Worm (Caenorhabditis elegans): Measurements from ENCODE around the gene srg-11.

The srg-11 gene

DNA sequence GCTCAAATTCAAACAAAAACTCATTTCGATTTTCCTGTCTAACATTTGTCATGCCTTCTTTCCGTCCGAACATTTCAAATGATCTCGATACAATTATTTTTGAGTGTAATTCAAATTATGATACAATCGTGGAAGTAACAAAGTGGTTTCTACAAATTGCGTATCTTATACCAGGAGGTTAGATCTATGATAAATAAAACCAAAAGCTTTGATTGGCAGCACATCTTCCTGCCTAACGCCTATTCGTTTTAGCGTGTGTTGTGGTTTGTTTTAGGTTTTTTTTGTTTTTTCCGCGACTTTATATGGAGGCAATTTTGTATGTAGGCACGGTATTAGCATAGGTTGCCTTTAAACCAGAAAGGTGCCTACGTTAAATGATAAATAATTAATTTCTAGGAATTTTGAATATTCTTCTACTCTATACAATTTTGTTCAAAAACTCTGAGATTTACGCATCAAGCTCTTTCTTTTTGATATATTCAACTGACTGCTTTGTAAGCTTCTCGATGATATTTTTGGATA lies at the start of gene srg-11:
Gene srg-11 (plus strand): TSS at position 51 of the 522 bp plus-strand sequence.
- TF ChIP-seq nhr-111 (GFP tag; optimal IDR thresholded peaks at IDR 0.05) = no peak
- TF ChIP-seq aha-1 (tag) = peak; percentile 97
- TF ChIP-seq ceh-28 (tag; optimal IDR thresholded peaks at IDR 0.05) = no peak

DNA sequence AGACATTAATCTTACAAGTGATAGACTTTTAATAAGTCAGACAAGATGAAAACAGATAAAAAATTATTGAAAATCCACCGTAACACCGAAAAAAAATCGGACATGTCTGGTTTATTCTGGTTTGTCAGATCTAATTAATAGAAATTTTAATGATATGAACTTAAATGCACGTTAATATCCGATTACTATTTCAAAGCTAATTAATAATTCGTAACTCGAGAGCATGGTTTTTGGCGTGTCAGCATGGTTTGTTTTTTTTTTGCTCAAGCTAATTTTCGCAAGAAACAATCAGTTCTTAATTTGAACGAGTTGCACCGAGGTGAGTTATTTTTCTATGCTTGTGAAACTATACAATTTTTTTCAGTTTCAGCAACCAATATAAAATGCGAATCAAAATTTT lies 44.9 kb upstream of the srg-11 start, which contains the start of gene clec-153:
Gene clec-153 (plus strand): TSS at position 301 of the 400 bp plus-strand sequence.
- no peak for TF ChIP-seq ZK546.5 (tag; optimal IDR thresholded peaks at IDR 0.05)
- no peak for TF ChIP-seq attf-4 (tag; optimal IDR thresholded peaks at IDR 0.05)
- no peak for TF ChIP-seq vab-7 (GFP tag; IDR thresholded peaks at IDR 0.05)
- TF ChIP-seq lsy-2 (tag; optimal IDR thresholded peaks at IDR 0.05) = no peak
- no peak for TF ChIP-seq ceh-62 (tag; optimal IDR thresholded peaks at IDR 0.05)
- no peak for TF ChIP-seq saeg-2 (GFP tag; IDR thresholded peaks at IDR 0.05)
- no peak for TF ChIP-seq tag-97 (GFP tag; IDR thresholded peaks at IDR 0.05)

DNA sequence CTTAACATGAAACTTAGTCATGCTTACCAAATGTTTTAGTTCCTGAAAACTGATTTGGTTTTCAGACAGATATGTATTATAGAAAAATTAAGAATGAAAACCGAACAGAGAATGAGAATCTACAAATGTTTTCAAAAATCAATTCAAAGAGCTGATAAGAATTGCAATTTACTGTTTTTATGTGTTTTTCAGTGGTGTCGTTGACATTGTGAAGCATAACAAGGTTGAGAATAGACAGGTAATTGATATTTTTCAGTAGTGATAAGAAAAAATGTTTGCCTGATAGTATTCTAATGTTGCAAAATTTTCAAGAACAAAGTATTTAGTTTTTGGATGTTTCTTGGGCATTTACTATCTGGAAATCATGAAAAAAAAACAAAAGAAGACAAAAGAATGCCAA lies 36.6 kb upstream of the srg-11 start, which contains the start of gene pfas-1:
Gene pfas-1 (minus strand): TSS at position 49 of the 400 bp plus-strand sequence.
- no peak for TF ChIP-seq arid-1 (GFP tag; conservative IDR thresholded peaks at IDR 0.05)
- TF ChIP-seq dpl-1 (GFP tag; optimal IDR thresholded peaks at IDR 0.05) = no peak
- no peak for TF ChIP-seq egl-27 (tag; optimal IDR thresholded peaks at IDR 0.05)
- no peak for TF ChIP-seq unc-130 (GFP tag; optimal IDR thresholded peaks at IDR 0.05)
- no peak for TF ChIP-seq ztf-7 (tag; optimal IDR thresholded peaks at IDR 0.05)
- TF ChIP-seq F26F4.8 (GFP tag; conservative IDR thresholded peaks at IDR 0.05) = no peak
- no peak for TF ChIP-seq aly-2 (tag; optimal IDR thresholded peaks at IDR 0.05)
- no peak for TF ChIP-seq nhr-42 (GFP tag; IDR thresholded peaks at IDR 0.05)
- peak; percentile 68 for TF ChIP-seq dmd-6 (GFP tag; IDR thresholded peaks at IDR 0.05)
- TF ChIP-seq T20F7.1 (GFP tag; optimal IDR thresholded peaks at IDR 0.05) = peak; percentile 20
- no peak for TF ChIP-seq madf-9 (GFP tag; conservative IDR thresholded peaks at IDR 0.05)
- no peak for TF ChIP-seq ceh-62 (tag; optimal IDR thresholded peaks at IDR 0.05)
- no peak for TF ChIP-seq ctbp-1 (GFP tag; IDR thresholded peaks at IDR 0.05)
- TF ChIP-seq snpc-4 (tag; optimal IDR thresholded peaks at IDR 0.05) = no peak
- TF ChIP-seq hlh-11 (tag; optimal IDR thresholded peaks at IDR 0.05) = peak; percentile 41
- TF ChIP-seq Y48G9A.11 (GFP tag; IDR thresholded peaks at IDR 0.05) = no peak
- TF ChIP-seq spr-1 (tag; optimal IDR thresholded peaks at IDR 0.05) = no peak
- TF ChIP-seq daf-19 (GFP tag; conservative IDR thresholded peaks at IDR 0.05) = no peak
- TF ChIP-seq F37D6.2 (tag; optimal IDR thresholded peaks at IDR 0.05) = no peak
- TF ChIP-seq fos-1 (tag; optimal IDR thresholded peaks at IDR 0.05) = no peak
- TF ChIP-seq ZK337.2 (GFP tag; IDR thresholded peaks at IDR 0.05) = no peak
- TF ChIP-seq ceh-28 (tag; optimal IDR thresholded peaks at IDR 0.05) = no peak
- no peak for TF ChIP-seq nhr-11 (tag; optimal IDR thresholded peaks at IDR 0.05)
- TF ChIP-seq T26A8.4 (GFP tag; IDR thresholded peaks at IDR 0.05) = no peak
- TF ChIP-seq php-3 (GFP tag; IDR thresholded peaks at IDR 0.05) = peak; percentile 91
- TF ChIP-seq mdl-1 (tag; optimal IDR thresholded peaks at IDR 0.05) = no peak
- TF ChIP-seq daf-16 (GFP tag; optimal IDR thresholded peaks at IDR 0.05) = no peak
- TF ChIP-seq daf-16 (tag; optimal IDR thresholded peaks at IDR 0.05) = peak; percentile 91
- TF ChIP-seq ama-1 (optimal IDR thresholded peaks at IDR 0.05) = no peak
- TF ChIP-seq ceh-82 (tag; optimal IDR thresholded peaks at IDR 0.05) = no peak
- TF ChIP-seq nhr-28 (tag; optimal IDR thresholded peaks at IDR 0.05) = peak; percentile 73
- TF ChIP-seq hif-1 (tag; optimal IDR thresholded peaks at IDR 0.05) = no peak
- TF ChIP-seq pqm-1 (tag; optimal IDR thresholded peaks at IDR 0.05) = peak; percentile 79
- no peak for TF ChIP-seq nhr-102 (tag; optimal IDR thresholded peaks at IDR 0.05)
- TF ChIP-seq mdt-29 (GFP tag; IDR thresholded peaks at IDR 0.05) = no peak
- TF ChIP-seq fkh-10 (GFP tag; optimal IDR thresholded peaks at IDR 0.05) = no peak
- no peak for TF ChIP-seq ceh-32 (tag; optimal IDR thresholded peaks at IDR 0.05; ENCODE audit: poor library complexity)
- no peak for TF ChIP-seq ceh-44 (GFP tag; IDR thresholded peaks at IDR 0.05)

All from whole organism, L4 larva.